Fruit fly (Drosophila melanogaster) whole organism, embryonic: Measurements from ENCODE around the gene Sas-6.

Experiments
- Blimp-1 ChIP-seq: fragments of 200-800 bp; sonication (Bioruptor generic); optimal IDR thresholded peaks from 3 replicates; lab custom pipeline; 2018; ENCODE audit warnings: missing biosample characterization, missing genetic modification characterization, mild to moderate bottlenecking, moderate library complexity, missing genetic modification reagents
- CG10565 ChIP-seq: fragments of 200-800 bp; sonication (Bioruptor generic); optimal IDR thresholded peaks from 3 replicates; lab custom pipeline; 2016; ENCODE audit warnings: missing biosample characterization, mild to moderate bottlenecking, missing genetic modification characterization
- CG14860 ChIP-seq: fragments of 200-800 bp; sonication (Bioruptor generic); IDR thresholded peaks from 3 replicates; pipeline ENCODE4 v1.3.6; 2022; ENCODE audit warnings: missing biosample characterization, missing genetic modification characterization; ENCODE audit not compliant: partially characterized antibody
- CG15601 ChIP-seq: fragments of 200-800 bp; sonication (Bioruptor generic); optimal IDR thresholded peaks from 3 replicates; lab custom pipeline; 2019; ENCODE audit warnings: missing biosample characterization, mild to moderate bottlenecking, missing genetic modification characterization, moderate library complexity
- CG1832 ChIP-seq: fragments of 200-800 bp; sonication (Bioruptor generic); optimal IDR thresholded peaks from 2 replicates; lab custom pipeline; 2017; ENCODE audit warnings: missing biosample characterization, mild to moderate bottlenecking, missing genetic modification characterization, inconsistent platforms
- CG18619 ChIP-seq: fragments of 200-800 bp; sonication (Bioruptor generic); optimal IDR thresholded peaks from 3 replicates; lab custom pipeline; 2017; ENCODE audit warnings: missing biosample characterization, mild to moderate bottlenecking, missing genetic modification characterization
- CG2875 ChIP-seq: fragments of 200-800 bp; sonication (Bioruptor generic); optimal IDR thresholded peaks from 2 replicates; lab custom pipeline; 2017; ENCODE audit warnings: missing biosample characterization, mild to moderate bottlenecking, missing genetic modification characterization, missing genetic modification reagents
- CG3065 ChIP-seq: fragments of 200-800 bp; sonication (Bioruptor generic); optimal IDR thresholded peaks from 2 replicates; lab custom pipeline; 2016; ENCODE audit warnings: missing biosample characterization, missing genetic modification characterization
- CG3281 ChIP-seq: fragments of 200-800 bp; sonication (Bioruptor generic); optimal IDR thresholded peaks from 3 replicates; lab custom pipeline; 2017; ENCODE audit warnings: missing biosample characterization, mild to moderate bottlenecking, missing genetic modification characterization
- CG4820 ChIP-seq: fragments of 200-800 bp; sonication (Bioruptor generic); optimal IDR thresholded peaks from 3 replicates; lab custom pipeline; 2016; ENCODE audit warnings: missing biosample characterization, missing genetic modification characterization
- CG5953 ChIP-seq: fragments of 200-800 bp; sonication (Bioruptor generic); IDR thresholded peaks from 2 replicates; pipeline ENCODE4 v1.3.6; 2022; ENCODE audit warnings: missing biosample characterization, missing genetic modification characterization
- CG6791 ChIP-seq: fragments of 200-800 bp; sonication (Bioruptor generic); IDR thresholded peaks from 3 replicates; pipeline ENCODE4 v1.3.6; 2022; ENCODE audit warnings: missing biosample characterization, missing genetic modification characterization; ENCODE audit not compliant: partially characterized antibody
- CG8359 ChIP-seq: fragments of 200-800 bp; sonication (Bioruptor generic); optimal IDR thresholded peaks from 2 replicates; lab custom pipeline; 2017; ENCODE audit warnings: missing biosample characterization, mild to moderate bottlenecking, missing genetic modification characterization, borderline replicate concordance
- CG8765 ChIP-seq: fragments of 200-800 bp; sonication (Bioruptor generic); IDR thresholded peaks from 2 replicates; pipeline ENCODE4 v1.3.6; 2022; ENCODE audit warnings: missing biosample characterization, missing genetic modification characterization
- CHES-1-like ChIP-seq: fragments of 200-800 bp; sonication (Bioruptor generic); optimal IDR thresholded peaks from 2 replicates; lab custom pipeline; 2016; ENCODE audit warnings: missing biosample characterization, missing genetic modification characterization
- Camta ChIP-seq: fragments of 200-800 bp; sonication (Bioruptor generic); optimal IDR thresholded peaks from 2 replicates; lab custom pipeline; 2016; ENCODE audit warnings: missing biosample characterization, missing genetic modification characterization
- D ChIP-seq, 2 experiments: fragments of 200-800 bp in 1 of 2; fragments of >200 bp in 1 of 2; sonication (Bioruptor generic) in 1 of 2; optimal IDR thresholded peaks; 2 replicates in 1 of 2; 3 replicates in 1 of 2; lab custom pipeline; 2017; ENCODE audit warnings: mild to moderate bottlenecking in 1 of 2, missing biosample characterization in 1 of 2, missing genetic modification characterization in 1 of 2, missing genetic modification reagents in 1 of 2
- Dref ChIP-seq: fragments of 200-800 bp; sonication (Bioruptor generic); IDR thresholded peaks from 2 replicates; pipeline ENCODE4 v1.3.6; 2022; ENCODE audit warnings: missing biosample characterization, missing genetic modification characterization
- Eip74EF ChIP-seq, 2 experiments: fragments of 200-800 bp in 1 of 2; fragments of >200 bp in 1 of 2; sonication (Bioruptor generic) in 1 of 2; optimal IDR thresholded peaks; 2 replicates each; lab custom pipeline; 2017 to 2019; ENCODE audit warnings: missing biosample characterization in 2 of 2, missing genetic modification characterization in 2 of 2, mild to moderate bottlenecking in 1 of 2, moderate library complexity in 1 of 2
- Fer3 ChIP-seq: fragments of 200-800 bp; sonication (Bioruptor generic); optimal IDR thresholded peaks from 2 replicates; lab custom pipeline; 2018; ENCODE audit warnings: missing biosample characterization, mild to moderate bottlenecking, missing genetic modification characterization, moderate library complexity
- HmgD ChIP-seq: fragments of 200-800 bp; sonication (Bioruptor generic); optimal IDR thresholded peaks from 3 replicates; lab custom pipeline; 2016; ENCODE audit warnings: missing biosample characterization, missing genetic modification characterization
- Hmx ChIP-seq: fragments of 200-800 bp; sonication (Bioruptor generic); optimal IDR thresholded peaks from 2 replicates; lab custom pipeline; 2016; ENCODE audit warnings: missing biosample characterization, missing genetic modification characterization
- MESR4 ChIP-seq: fragments of 200-800 bp; sonication (Bioruptor generic); optimal IDR thresholded peaks from 2 replicates; lab custom pipeline; 2018; ENCODE audit warnings: missing biosample characterization, mild to moderate bottlenecking, missing genetic modification characterization, moderate library complexity
- Myb ChIP-seq: fragments of 200-800 bp; sonication (Bioruptor generic); optimal IDR thresholded peaks from 2 replicates; lab custom pipeline; 2016; ENCODE audit warnings: missing biosample characterization, missing genetic modification characterization
- Nf-YC ChIP-seq: fragments of 200-800 bp; optimal IDR thresholded peaks from 3 replicates; lab custom pipeline; 2019; ENCODE audit warnings: missing biosample characterization, mild to moderate bottlenecking, missing genetic modification characterization, moderate library complexity
- Sox100B ChIP-seq: fragments of 200-800 bp; sonication (Bioruptor generic); optimal IDR thresholded peaks from 3 replicates; lab custom pipeline; 2018; ENCODE audit warnings: missing biosample characterization, mild to moderate bottlenecking, missing genetic modification characterization
- Tbp ChIP-seq: fragments of >200 bp; optimal IDR thresholded peaks from 2 replicates; lab custom pipeline; 2018; ENCODE audit warnings: missing biosample characterization, missing genetic modification characterization
- YL-1 ChIP-seq: fragments of 200-800 bp; sonication (Bioruptor generic); optimal IDR thresholded peaks from 3 replicates; lab custom pipeline; 2017; ENCODE audit warnings: missing biosample characterization, mild to moderate bottlenecking, missing genetic modification characterization
- amos ChIP-seq: fragments of 200-800 bp; sonication (Bioruptor generic); IDR thresholded peaks from 2 replicates; pipeline ENCODE4 v1.3.6; 2022; ENCODE audit warnings: missing biosample characterization, missing genetic modification characterization; ENCODE audit not compliant: partially characterized antibody
- crol ChIP-seq: fragments of 200-800 bp; sonication (Bioruptor generic); IDR thresholded peaks from 2 replicates; pipeline ENCODE4 v1.3.6; 2022; ENCODE audit warnings: missing biosample characterization, missing genetic modification characterization
- dimm ChIP-seq: fragments of 200-800 bp; sonication (Bioruptor generic); IDR thresholded peaks from 2 replicates; pipeline ENCODE4 v1.3.6; 2022; ENCODE audit warnings: missing biosample characterization, missing genetic modification characterization
- ems ChIP-seq: fragments of 200-800 bp; sonication (Bioruptor generic); optimal IDR thresholded peaks from 3 replicates; lab custom pipeline; 2016; ENCODE audit warnings: missing biosample characterization, missing genetic modification characterization
- fd3F ChIP-seq: fragments of 200-800 bp; sonication (Bioruptor generic); optimal IDR thresholded peaks from 2 replicates; lab custom pipeline; 2018; ENCODE audit warnings: missing biosample characterization, mild to moderate bottlenecking, missing genetic modification characterization, moderate library complexity
- fd96Cb ChIP-seq: fragments of 200-800 bp; sonication (Bioruptor generic); optimal IDR thresholded peaks from 2 replicates; lab custom pipeline; 2018; ENCODE audit warnings: missing biosample characterization, mild to moderate bottlenecking, missing genetic modification characterization, moderate library complexity
- gcm ChIP-seq: fragments of 200-800 bp; sonication (Bioruptor generic); optimal IDR thresholded peaks from 2 replicates; lab custom pipeline; 2019; ENCODE audit warnings: missing biosample characterization, mild to moderate bottlenecking, missing genetic modification characterization, moderate library complexity
- inv ChIP-seq: fragments of 200-800 bp; sonication (Bioruptor generic); IDR thresholded peaks from 2 replicates; pipeline ENCODE4 v1.3.6; 2022; ENCODE audit warnings: missing biosample characterization, missing genetic modification characterization; ENCODE audit not compliant: partially characterized antibody
- klu ChIP-seq: fragments of 200-800 bp; sonication (Bioruptor generic); IDR thresholded peaks from 2 replicates; pipeline ENCODE4 v1.3.6; 2022; ENCODE audit warnings: missing biosample characterization, missing genetic modification characterization
- lov ChIP-seq, 2 experiments: fragments of 200-800 bp in 1 of 2; fragments of >200 bp in 1 of 2; sonication (Bioruptor generic) in 1 of 2; IDR thresholded peaks in 1 of 2; optimal IDR thresholded peaks in 1 of 2; 2 replicates in 1 of 2; 3 replicates in 1 of 2; pipeline versions ENCODE4 v1.3.6 to Lab custom; 2017 to 2022; ENCODE audit warnings: missing biosample characterization in 1 of 2, missing genetic modification characterization in 1 of 2
- luna ChIP-seq: fragments of 200-800 bp; sonication (Bioruptor generic); optimal IDR thresholded peaks from 2 replicates; lab custom pipeline; 2016; ENCODE audit warnings: missing biosample characterization, missing genetic modification characterization
- nerfin-2 ChIP-seq: fragments of 200-800 bp; sonication (Bioruptor generic); IDR thresholded peaks from 2 replicates; pipeline ENCODE4 v1.3.6; 2022; ENCODE audit warnings: missing biosample characterization, missing genetic modification characterization; ENCODE audit not compliant: partially characterized antibody
- org-1 ChIP-seq: fragments of 200-800 bp; sonication (Bioruptor generic); optimal IDR thresholded peaks from 2 replicates; lab custom pipeline; 2017; ENCODE audit warnings: missing biosample characterization, missing genetic modification characterization
- pfk ChIP-seq: fragments of 200-800 bp; sonication (Bioruptor generic); optimal IDR thresholded peaks from 2 replicates; lab custom pipeline; 2018; ENCODE audit warnings: missing biosample characterization, mild to moderate bottlenecking, missing genetic modification characterization, moderate library complexity
- pnt ChIP-seq: fragments of 200-800 bp; sonication (Bioruptor generic); optimal IDR thresholded peaks from 3 replicates; lab custom pipeline; 2016; ENCODE audit warnings: missing biosample characterization, missing genetic modification characterization
- scrt ChIP-seq: fragments of 200-800 bp; sonication (Bioruptor generic); optimal IDR thresholded peaks from 2 replicates; lab custom pipeline; 2018; ENCODE audit warnings: missing biosample characterization, mild to moderate bottlenecking, missing genetic modification characterization, moderate library complexity
- sr ChIP-seq: fragments of 200-800 bp; sonication (Bioruptor generic); IDR thresholded peaks from 3 replicates; pipeline ENCODE4 v1.3.6; 2022; ENCODE audit warnings: missing biosample characterization, missing genetic modification characterization
- usp ChIP-seq: fragments of >200 bp; optimal IDR thresholded peaks from 2 replicates; lab custom pipeline; 2017; ENCODE audit warnings: missing biosample characterization, missing genetic modification characterization

The Sas-6 gene

dm6 chr3R:30046029-30047001, 51.2 kb downstream of the Sas-6 start, which contains the start of the genes RpL32 and CG7943 (continued):
- TF ChIP-seq Myb (peak; percentile 84), Dref (GFP tag; lab: Robert Waterston, UW) (peak; percentile 89), fd3F (GFP tag; lab: Kevin White, UChicago) (peak; percentile 85), fd96Cb (tag; lab: Kevin White, UChicago) (peak; percentile 88), dimm (peak; percentile 86), HmgD (peak; percentile 90), CG3065 (peak; percentile 74), amos (GFP tag; lab: Robert Waterston, UW) (peak; percentile 100), luna (peak; percentile 96), D (optimal IDR thresholded peaks at IDR 0.05; lab: Kevin White, UChicago) (no peak), D (GFP tag; optimal IDR thresholded peaks at IDR 0.05; lab: Kevin White, UChicago) (peak; percentile 89), org-1 (GFP tag; lab: Kevin White, UChicago) (peak; percentile 90), klu (GFP tag; lab: Robert Waterston, UW) (peak; percentile 88), Tbp (GFP tag; lab: Kevin White, UChicago) (no peak), Camta (GFP tag; lab: Kevin White, UChicago) (peak; percentile 98), MESR4 (GFP tag; lab: Kevin White, UChicago) (peak; percentile 93), crol (peak; percentile 55; the same call in 1 of the 2 replicates), CG4820 (GFP tag; lab: Kevin White, UChicago) (peak; percentile 92), YL-1 (GFP tag; lab: Kevin White, UChicago) (peak; percentile 96), scrt (GFP tag; lab: Kevin White, UChicago) (peak; percentile 87), Hmx (GFP tag; lab: Kevin White, UChicago) (peak; percentile 86), inv (GFP tag; lab: Robert Waterston, UW) (peak; percentile 100), CG15601 (tag; lab: Kevin White, UChicago) (peak; percentile 83), Nf-YC (tag; lab: Kevin White, UChicago) (peak; percentile 86), Blimp-1 (GFP tag; lab: Kevin White, UChicago) (peak; percentile 88), CG2875 (GFP tag; lab: Kevin White, UChicago) (peak; percentile 83), pnt (GFP tag; lab: Kevin White, UChicago) (peak; percentile 96), CG14860 (peak; percentile 100), CG3281 (peak; percentile 95), pfk (GFP tag; lab: Kevin White, UChicago) (peak; percentile 80), CG8359 (GFP tag; lab: Kevin White, UChicago) (peak; percentile 85), Fer3 (tag; lab: Kevin White, UChicago) (peak; percentile 95), ems (peak; percentile 97), usp (no peak), CG10565 (GFP tag; lab: Kevin White, UChicago) (peak; percentile 90), lov (optimal IDR thresholded peaks at IDR 0.05; lab: Kevin White, UChicago) (no peak), lov (GFP tag; IDR thresholded peaks at IDR 0.05; lab: Robert Waterston, UW) (peak; percentile 94), CHES-1-like (GFP tag; lab: Kevin White, UChicago) (peak; percentile 91), gcm (GFP tag; lab: Kevin White, UChicago) (peak; percentile 88), CG1832 (no peak), CG5953 (GFP tag; lab: Robert Waterston, UW) (peak; percentile 92), Eip74EF (GFP tag; optimal IDR thresholded peaks at IDR 0.05; lab: Kevin White, UChicago) (peak in 1 of 2 experiments; percentile 65), CG8765 (peak; percentile 95), nerfin-2 (GFP tag; lab: Robert Waterston, UW) (peak; percentile 100), CG18619 (GFP tag; lab: Kevin White, UChicago) (peak; percentile 94), sr (GFP tag; lab: Robert Waterston, UW) (peak; percentile 89), CG6791 (peak; percentile 100), Sox100B (GFP tag; lab: Kevin White, UChicago) (peak; percentile 92)
